Fruit fly (Drosophila melanogaster) whole organism, embryonic: ENCODE data around the gene CG11843.

Experiments used
- Bteb2 ChIP-seq: fragments of 200-800 bp; sonication (Bioruptor generic); optimal IDR thresholded peaks from 2 replicates; lab custom pipeline; 2016; ENCODE audit warnings: missing biosample characterization, missing genetic modification characterization
- CG1024 ChIP-seq: fragments of 200-800 bp; sonication (Bioruptor generic); IDR thresholded peaks from 2 replicates; pipeline ENCODE4 v1.3.6; 2022; ENCODE audit warnings: missing biosample characterization, missing genetic modification characterization
- CG10543 ChIP-seq: fragments of 200-800 bp; sonication (Bioruptor generic); optimal IDR thresholded peaks from 3 replicates; lab custom pipeline; 2017; ENCODE audit warnings: missing biosample characterization, mild to moderate bottlenecking, missing genetic modification characterization, moderate library complexity
- CG11560 ChIP-seq: fragments of 200-800 bp; sonication (Bioruptor generic); IDR thresholded peaks from 3 replicates; pipeline ENCODE4 v1.3.6; 2022; ENCODE audit warnings: missing biosample characterization, missing genetic modification characterization
- CG11723 ChIP-seq: fragments of 200-800 bp; sonication (Bioruptor generic); optimal IDR thresholded peaks from 2 replicates; lab custom pipeline; 2017; ENCODE audit warnings: missing biosample characterization, mild to moderate bottlenecking, missing genetic modification characterization
- CG12155 ChIP-seq: fragments of 200-800 bp; sonication (Bioruptor generic); optimal IDR thresholded peaks from 3 replicates; lab custom pipeline; 2016; ENCODE audit warnings: missing biosample characterization, missing genetic modification characterization
- CG12659 ChIP-seq: fragments of 200-800 bp; sonication (Bioruptor generic); optimal IDR thresholded peaks from 3 replicates; lab custom pipeline; 2017; ENCODE audit warnings: mild to moderate bottlenecking, missing biosample characterization, missing genetic modification reagents, missing genetic modification characterization
- CG13775 ChIP-seq: fragments of 200-800 bp; sonication (Bioruptor generic); optimal IDR thresholded peaks from 3 replicates; lab custom pipeline; 2017; ENCODE audit warnings: missing biosample characterization, mild to moderate bottlenecking, missing genetic modification characterization
- CG14441 ChIP-seq: fragments of 200-800 bp; sonication (Bioruptor generic); IDR thresholded peaks from 2 replicates; pipeline ENCODE4 v1.3.6; 2022; ENCODE audit warnings: missing biosample characterization, missing genetic modification characterization
- CG17359 ChIP-seq: fragments of 200-800 bp; sonication (Bioruptor generic); optimal IDR thresholded peaks from 3 replicates; lab custom pipeline; 2018; ENCODE audit warnings: missing biosample characterization, mild to moderate bottlenecking, missing genetic modification characterization, moderate library complexity
- CG2202 ChIP-seq: fragments of 200-800 bp; sonication (Bioruptor generic); optimal IDR thresholded peaks from 2 replicates; lab custom pipeline; 2018; ENCODE audit warnings: missing biosample characterization, mild to moderate bottlenecking, missing genetic modification characterization
- CG4730 ChIP-seq: fragments of 200-800 bp; sonication (Bioruptor generic); IDR thresholded peaks from 2 replicates; pipeline ENCODE4 v1.3.6; 2022; ENCODE audit warnings: missing biosample characterization, missing genetic modification characterization
- CG6254 ChIP-seq: fragments of 200-800 bp; sonication (Bioruptor generic); optimal IDR thresholded peaks from 3 replicates; lab custom pipeline; 2017; ENCODE audit warnings: mild to moderate bottlenecking, missing biosample characterization, missing genetic modification reagents, missing genetic modification characterization
- CG6791 ChIP-seq: fragments of 200-800 bp; sonication (Bioruptor generic); IDR thresholded peaks from 3 replicates; pipeline ENCODE4 v1.3.6; 2022; ENCODE audit warnings: missing biosample characterization, missing genetic modification characterization; ENCODE audit not compliant: partially characterized antibody
- CG8089 ChIP-seq: fragments of 200-800 bp; sonication (Bioruptor generic); optimal IDR thresholded peaks from 3 replicates; lab custom pipeline; 2016; ENCODE audit warnings: missing biosample characterization, missing genetic modification characterization
- CG8478 ChIP-seq: fragments of >200 bp; optimal IDR thresholded peaks from 2 replicates; lab custom pipeline; 2018
- CG9609 ChIP-seq: fragments of 200-800 bp; sonication (Bioruptor generic); optimal IDR thresholded peaks from 3 replicates; lab custom pipeline; 2016; ENCODE audit warnings: missing biosample characterization, missing genetic modification characterization
- Camta ChIP-seq: fragments of 200-800 bp; sonication (Bioruptor generic); optimal IDR thresholded peaks from 2 replicates; lab custom pipeline; 2016; ENCODE audit warnings: missing biosample characterization, missing genetic modification characterization
- CoRest ChIP-seq: fragments of 200-800 bp; sonication (Bioruptor generic); optimal IDR thresholded peaks from 3 replicates; lab custom pipeline; 2018; ENCODE audit warnings: missing biosample characterization, mild to moderate bottlenecking, missing genetic modification characterization, moderate library complexity
- E2f1 ChIP-seq: fragments of 200-800 bp; sonication (Bioruptor generic); IDR thresholded peaks from 2 replicates; pipeline ENCODE4 v1.3.6; 2022; ENCODE audit warnings: missing biosample characterization, missing genetic modification characterization
- E2f2 ChIP-seq: fragments of 200-800 bp; sonication (Bioruptor generic); IDR thresholded peaks from 2 replicates; pipeline ENCODE4 v1.3.6; 2022; ENCODE audit warnings: missing biosample characterization, missing genetic modification characterization
- Eip74EF ChIP-seq, 2 experiments: fragments of 200-800 bp in 1 of 2; fragments of >200 bp in 1 of 2; sonication (Bioruptor generic) in 1 of 2; optimal IDR thresholded peaks; 2 replicates each; lab custom pipeline; 2017 to 2019; ENCODE audit warnings: missing biosample characterization in 2 of 2, missing genetic modification characterization in 2 of 2, mild to moderate bottlenecking in 1 of 2, moderate library complexity in 1 of 2
- Ets97D ChIP-seq: fragments of 200-800 bp; sonication (Bioruptor generic); optimal IDR thresholded peaks from 3 replicates; lab custom pipeline; 2016; ENCODE audit warnings: missing biosample characterization, missing genetic modification characterization
- Fer3 ChIP-seq: fragments of 200-800 bp; sonication (Bioruptor generic); optimal IDR thresholded peaks from 2 replicates; lab custom pipeline; 2018; ENCODE audit warnings: missing biosample characterization, mild to moderate bottlenecking, missing genetic modification characterization, moderate library complexity
- H2.0 ChIP-seq: fragments of 200-800 bp; sonication (Bioruptor generic); IDR thresholded peaks from 2 replicates; pipeline ENCODE4 v1.3.6; 2022; ENCODE audit warnings: missing biosample characterization, missing genetic modification characterization
- Hr39 ChIP-seq: fragments of >200 bp; optimal IDR thresholded peaks from 2 replicates; lab custom pipeline; 2017
- Hr78 ChIP-seq, 2 experiments: fragments of 200-800 bp in 1 of 2; fragments of >200 bp in 1 of 2; sonication (Bioruptor generic) in 1 of 2; optimal IDR thresholded peaks; 2 replicates each; lab custom pipeline; 2017 to 2019; ENCODE audit warnings: missing biosample characterization in 2 of 2, missing genetic modification characterization in 2 of 2, mild to moderate bottlenecking in 1 of 2, moderate library complexity in 1 of 2
- Med ChIP-seq: fragments of 200-800 bp; sonication (Bioruptor generic); peaks from one replicate; lab custom pipeline; 2016; ENCODE audit warnings: missing biosample characterization, missing genetic modification characterization, mild to moderate bottlenecking, inconsistent platforms, moderate library complexity
- Nf-YB ChIP-seq: fragments of 200-800 bp; sonication (Bioruptor generic); optimal IDR thresholded peaks from 3 replicates; lab custom pipeline; 2019; ENCODE audit warnings: missing biosample characterization, mild to moderate bottlenecking, missing genetic modification characterization, moderate library complexity
- Opbp ChIP-seq: fragments of 200-800 bp; sonication (Bioruptor generic); IDR thresholded peaks from 3 replicates; pipeline ENCODE4 v1.3.6; 2022; ENCODE audit warnings: missing biosample characterization, missing genetic modification characterization; ENCODE audit not compliant: partially characterized antibody
- PHDP ChIP-seq: fragments of 200-800 bp; sonication (Bioruptor generic); optimal IDR thresholded peaks from 3 replicates; lab custom pipeline; 2018; ENCODE audit warnings: missing biosample characterization, mild to moderate bottlenecking, missing genetic modification characterization, moderate library complexity
- Rfx ChIP-seq: fragments of 200-800 bp; sonication (Bioruptor generic); IDR thresholded peaks from 2 replicates; pipeline ENCODE4 v1.3.6; 2022; ENCODE audit warnings: missing biosample characterization, missing genetic modification characterization
- Vsx1 ChIP-seq: fragments of 200-800 bp; sonication (Bioruptor generic); optimal IDR thresholded peaks from 2 replicates; lab custom pipeline; 2017; ENCODE audit warnings: missing biosample characterization, mild to moderate bottlenecking, missing genetic modification characterization, missing genetic modification reagents
- chm ChIP-seq: fragments of 200-800 bp; sonication (Bioruptor generic); IDR thresholded peaks from 2 replicates; pipeline ENCODE4 v1.3.6; 2022; ENCODE audit warnings: missing biosample characterization, missing genetic modification characterization
- crp ChIP-seq, 2 experiments: fragments of 200-800 bp; sonication (Bioruptor generic); optimal IDR thresholded peaks; 2 replicates in 1 of 2; 3 replicates in 1 of 2; lab custom pipeline; 2017; ENCODE audit warnings: missing biosample characterization in 2 of 2, missing genetic modification characterization in 2 of 2, mild to moderate bottlenecking in 1 of 2, moderate library complexity in 1 of 2
- dpn ChIP-seq, 2 experiments: fragments of 200-800 bp; sonication (Bioruptor generic); optimal IDR thresholded peaks; 3 replicates each; lab custom pipeline; 2016; ENCODE audit warnings: missing biosample characterization in 2 of 2, missing genetic modification characterization in 2 of 2
- exex ChIP-seq: fragments of 200-800 bp; sonication (Bioruptor generic); optimal IDR thresholded peaks from 4 replicates; lab custom pipeline; 2018; ENCODE audit warnings: missing biosample characterization, mild to moderate bottlenecking, missing genetic modification characterization, moderate library complexity
- fd102C ChIP-seq: fragments of 200-800 bp; sonication (Bioruptor generic); optimal IDR thresholded peaks from 2 replicates; lab custom pipeline; 2018; ENCODE audit warnings: missing biosample characterization, mild to moderate bottlenecking, missing genetic modification characterization, moderate library complexity
- fu2 ChIP-seq: fragments of 200-800 bp; sonication (Bioruptor generic); optimal IDR thresholded peaks from 2 replicates; lab custom pipeline; 2016; ENCODE audit warnings: missing biosample characterization, missing genetic modification characterization
- hkb ChIP-seq, 2 experiments: fragments of 200-800 bp in 1 of 2; fragments of >200 bp in 1 of 2; sonication (Bioruptor generic) in 1 of 2; IDR thresholded peaks in 1 of 2; optimal IDR thresholded peaks in 1 of 2; 2 replicates each; pipeline versions ENCODE4 v1.3.6 to Lab custom; 2017 to 2022; ENCODE audit warnings: missing biosample characterization in 1 of 2, missing genetic modification characterization in 1 of 2
- lbe ChIP-seq: fragments of 200-800 bp; sonication (Bioruptor generic); optimal IDR thresholded peaks from 2 replicates; lab custom pipeline; 2016; ENCODE audit warnings: missing biosample characterization, mild to moderate bottlenecking, missing genetic modification characterization
- peb ChIP-seq: fragments of 200-800 bp; sonication (Bioruptor generic); IDR thresholded peaks from 2 replicates; pipeline ENCODE4 v1.3.6; 2022; ENCODE audit warnings: missing biosample characterization, missing genetic modification characterization
- phol ChIP-seq: fragments of 200-800 bp; sonication (Bioruptor generic); optimal IDR thresholded peaks from 3 replicates; lab custom pipeline; 2018; ENCODE audit warnings: missing biosample characterization, mild to moderate bottlenecking, missing genetic modification characterization, moderate library complexity
- prd ChIP-seq, 3 experiments: fragments of >200 bp in 2 of 3; fragments of 200-800 bp in 1 of 3; sonication (Bioruptor generic) in 1 of 3; optimal IDR thresholded peaks in 2 of 3; IDR thresholded peaks in 1 of 3; 2 replicates in 2 of 3; 3 replicates in 1 of 3; pipeline versions ENCODE4 v1.3.6 to Lab custom; 2017 to 2022; ENCODE audit warnings: missing biosample characterization in 1 of 3, missing genetic modification characterization in 1 of 3
- sisA ChIP-seq: fragments of 200-800 bp; sonication (Bioruptor generic); IDR thresholded peaks from 2 replicates; pipeline ENCODE4 v1.3.6; 2022; ENCODE audit warnings: missing biosample characterization, missing genetic modification characterization
- stc ChIP-seq: fragments of 200-800 bp; sonication (Bioruptor generic); IDR thresholded peaks from 2 replicates; pipeline ENCODE4 v1.3.6; 2022; ENCODE audit warnings: missing biosample characterization, missing genetic modification characterization
- stwl ChIP-seq: fragments of 200-800 bp; sonication (Bioruptor generic); optimal IDR thresholded peaks from 3 replicates; lab custom pipeline; 2018; ENCODE audit warnings: missing biosample characterization, mild to moderate bottlenecking, missing genetic modification characterization, moderate library complexity
- zfh2 ChIP-seq: fragments of 200-800 bp; sonication (Bioruptor generic); optimal IDR thresholded peaks from 2 replicates; lab custom pipeline; 2016; ENCODE audit warnings: missing biosample characterization, missing genetic modification characterization

CG11843 gene

DNA sequence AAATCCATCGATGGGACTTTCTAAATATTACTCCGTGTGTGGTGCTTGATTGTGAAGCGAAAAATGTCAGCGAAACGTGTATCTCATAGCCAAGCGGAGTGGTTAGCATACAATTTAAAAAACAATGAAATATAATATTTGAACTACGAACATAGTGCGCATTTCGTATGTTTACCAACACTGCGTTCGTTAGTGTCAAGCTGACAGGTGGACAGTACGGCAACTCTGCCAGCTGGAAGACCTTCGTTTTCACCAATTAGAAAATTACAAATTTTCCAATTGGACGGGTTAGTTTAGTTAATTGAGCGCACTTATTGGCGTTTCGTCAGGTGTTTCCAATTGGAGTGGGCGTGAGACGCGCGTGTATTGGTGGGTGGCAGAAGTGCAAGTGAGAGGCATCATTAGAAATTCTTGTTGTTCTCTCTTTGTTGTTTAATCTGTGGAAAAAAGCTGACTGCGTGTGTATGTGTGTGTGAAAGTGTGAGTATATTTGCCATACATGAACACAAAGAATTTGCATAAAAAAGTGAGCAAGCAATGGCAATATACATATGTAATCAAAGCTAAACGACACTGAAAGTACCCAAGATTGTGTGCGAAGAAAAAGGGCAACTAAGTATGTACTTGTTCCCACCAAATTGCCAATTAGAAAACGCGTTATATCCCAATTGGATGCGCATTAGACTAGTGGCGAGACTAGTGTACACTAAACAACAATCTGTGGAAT is 14.3 kb upstream of the CG11843 start (continued):
- 0 out of 2 replicates have a peak, but pooled peaks have one; percentile 25 for TF ChIP-seq E2f1 (GFP tag; lab: Robert Waterston, UW)
- TF ChIP-seq CG17359 (tag; lab: Kevin White, UChicago) = peak; percentile 44
- TF ChIP-seq Hr78 (GFP tag; optimal IDR thresholded peaks at IDR 0.05; lab: Kevin White, UChicago) = no peak
- peak; percentile 69 for TF ChIP-seq Rfx
- TF ChIP-seq CG8478 (lab: Kevin White, UChicago) = no peak
- TF ChIP-seq Bteb2 (GFP tag; lab: Kevin White, UChicago) = peak; percentile 49
- no peak for TF ChIP-seq CG4730
- TF ChIP-seq CG10543 (GFP tag; lab: Kevin White, UChicago) = no peak
- no peak for TF ChIP-seq H2.0
- TF ChIP-seq CG11560 (tag; lab: Robert Waterston, UW) = no peak
- peak; percentile 90 for TF ChIP-seq Med (GFP tag; lab: Kevin White, UChicago)
- peak; percentile 21 for TF ChIP-seq CG8089 (GFP tag; lab: Kevin White, UChicago)
- peak; percentile 37 for TF ChIP-seq stc (GFP tag; lab: Robert Waterston, UW)
- TF ChIP-seq Eip74EF (GFP tag; optimal IDR thresholded peaks at IDR 0.05; lab: Kevin White, UChicago) = no peak
- TF ChIP-seq exex = peak; percentile 17
- TF ChIP-seq CoRest (tag; lab: Kevin White, UChicago) = peak; percentile 34
- TF ChIP-seq stwl (tag; lab: Kevin White, UChicago) = peak; percentile 95
- peak; percentile 74 for TF ChIP-seq E2f2 (GFP tag; lab: Robert Waterston, UW)
- TF ChIP-seq prd (optimal IDR thresholded peaks at IDR 0.05; lab: Kevin White, UChicago) = no peak
- 0 out of 3 replicates have a peak, but pooled peaks have one; percentile 17 for TF ChIP-seq prd (GFP tag; IDR thresholded peaks at IDR 0.05; lab: Robert Waterston, UW)
- peak; percentile 43 for TF ChIP-seq CG12659 (GFP tag; lab: Kevin White, UChicago)
- peak; percentile 10 for TF ChIP-seq lbe
- 0 out of 2 replicates have a peak, but pooled peaks have one; percentile 12 for TF ChIP-seq CG14441 (GFP tag; lab: Robert Waterston, UW)
- no peak for TF ChIP-seq Camta (GFP tag; lab: Kevin White, UChicago)
- peak; percentile 17 for TF ChIP-seq phol (tag; lab: Kevin White, UChicago)
- TF ChIP-seq CG6791 (GFP tag; lab: Robert Waterston, UW) = no peak
- TF ChIP-seq CG6254 (GFP tag; lab: Kevin White, UChicago) = no peak
- TF ChIP-seq Vsx1 (GFP tag; lab: Kevin White, UChicago) = peak; percentile 24
- TF ChIP-seq CG13775 (GFP tag; lab: Kevin White, UChicago) = peak; percentile 24
- no peak for TF ChIP-seq sisA (GFP tag; lab: Robert Waterston, UW)
- no peak for TF ChIP-seq CG11723 (GFP tag; lab: Kevin White, UChicago)
- TF ChIP-seq crp (GFP tag; optimal IDR thresholded peaks at IDR 0.05; lab: Kevin White, UChicago) = peak in 1 of 2 experiments; percentile 70
- peak; percentile 54 for TF ChIP-seq Nf-YB (GFP tag; lab: Kevin White, UChicago)
- TF ChIP-seq zfh2 = peak; percentile 32
- TF ChIP-seq dpn (GFP tag; optimal IDR thresholded peaks at IDR 0.05; lab: Kevin White, UChicago) = peak; percentile 2 to 56
- peak; percentile 80 for TF ChIP-seq Ets97D (GFP tag; lab: Kevin White, UChicago)
- peak; percentile 26 for TF ChIP-seq fu2 (GFP tag; lab: Kevin White, UChicago)
- TF ChIP-seq CG2202 (tag; lab: Kevin White, UChicago) = no peak
- no peak for TF ChIP-seq Fer3 (tag; lab: Kevin White, UChicago)
- TF ChIP-seq Opbp (GFP tag; lab: Robert Waterston, UW) = 0 out of 3 replicates have a peak, but pooled peaks have one; percentile 31
- no peak for TF ChIP-seq Hr39 (lab: Kevin White, UChicago)
- no peak for TF ChIP-seq fd102C
- peak; percentile 38 for TF ChIP-seq CG12155 (GFP tag; lab: Kevin White, UChicago)
- no peak for TF ChIP-seq CG1024 (GFP tag; lab: Robert Waterston, UW)
- TF ChIP-seq PHDP (tag; lab: Kevin White, UChicago) = no peak
- no peak for TF ChIP-seq chm
- no peak for TF ChIP-seq hkb (optimal IDR thresholded peaks at IDR 0.05; lab: Kevin White, UChicago)
- TF ChIP-seq hkb (GFP tag; IDR thresholded peaks at IDR 0.05; lab: Robert Waterston, UW) = 0 out of 2 replicates have a peak, but pooled peaks have one; percentile 10
- peak; percentile 27 for TF ChIP-seq CG9609
- TF ChIP-seq peb (GFP tag; lab: Robert Waterston, UW) = no peak
